Worm (Caenorhabditis elegans) whole organism, L1 larva: Measurements from ENCODE around the gene F56D2.8.
A peak's percentile ranks its signal among the peaks of the same experiment; 100 is the strongest.

ENCODE experiments used
- C04F5.9 ChIP-seq: sonication (generic microtip); optimal IDR thresholded peaks from 2 replicates; lab custom pipeline; 2016; ENCODE audit warnings: missing genetic modification characterization, missing compliant biosample characterization
- C34B4.2 ChIP-seq: sonication (generic microtip); optimal IDR thresholded peaks from 2 replicates; lab custom pipeline; 2017; ENCODE audit warnings: mild to moderate bottlenecking, missing genetic modification characterization, missing compliant biosample characterization
- F16B12.6 ChIP-seq: fragments of 150-350 bp; optimal IDR thresholded peaks from 2 replicates; lab custom pipeline; 2014; ENCODE audit warnings: missing biosample characterization, missing genetic modification characterization
- Y116A8C.19 ChIP-seq: sonication (generic microtip); optimal IDR thresholded peaks from 2 replicates; lab custom pipeline; 2016; ENCODE audit warnings: missing compliant biosample characterization, missing genetic modification characterization, borderline replicate concordance
- alr-1 ChIP-seq: fragments of 200-800 bp; sonication (Bioruptor generic); optimal IDR thresholded peaks from 2 replicates; lab custom pipeline; 2018; ENCODE audit warnings: borderline replicate concordance, mild to moderate bottlenecking, missing genetic modification characterization, missing compliant biosample characterization
- aly-2 ChIP-seq: fragments of 150-350 bp; optimal IDR thresholded peaks from 2 replicates; lab custom pipeline; 2014; ENCODE audit warnings: missing biosample characterization, missing genetic modification characterization
- blmp-1 ChIP-seq: fragments of 150-350 bp; optimal IDR thresholded peaks from 2 replicates; lab custom pipeline; 2014; ENCODE audit warnings: missing biosample characterization, missing genetic modification characterization
- ceh-82 ChIP-seq, 3 experiments: fragments of 150-350 bp in 1 of 3; sonication (generic microtip) in 2 of 3; optimal IDR thresholded peaks; 2 replicates each; lab custom pipeline; 2014 to 2017; ENCODE audit warnings: missing biosample characterization in 3 of 3, missing genetic modification characterization in 3 of 3
- ceh-88 ChIP-seq: fragments of 200-800 bp; sonication (Bioruptor generic); IDR thresholded peaks from 2 replicates; pipeline ENCODE4 v1.3.6; 2022; ENCODE audit warnings: missing genetic modification characterization, missing compliant biosample characterization
- ces-1 ChIP-seq: fragments of 150-350 bp; optimal IDR thresholded peaks from 2 replicates; lab custom pipeline; 2014; ENCODE audit warnings: missing biosample characterization, missing genetic modification reagents, missing genetic modification characterization
- dpl-1 ChIP-seq, 3 experiments: fragments of 150-350 bp in 2 of 3; sonication (generic microtip) in 1 of 3; optimal IDR thresholded peaks; 2 replicates each; lab custom pipeline; 2014 to 2017; ENCODE audit warnings: missing biosample characterization in 3 of 3, missing genetic modification characterization in 3 of 3, missing genetic modification reagents in 3 of 3
- efl-1 ChIP-seq, 4 experiments: fragments of 150-350 bp; optimal IDR thresholded peaks in 3 of 4; peaks in 1 of 4; 1 replicate in 1 of 4; 2 replicates in 3 of 4; lab custom pipeline; 2014; ENCODE audit warnings: missing biosample characterization in 2 of 4, missing genetic modification characterization in 2 of 4, missing genetic modification reagents in 2 of 4
- elt-3 ChIP-seq, 6 experiments: fragments of 150-350 bp in 1 of 6; sonication (generic microtip); optimal IDR thresholded peaks; 2 replicates each; lab custom pipeline; 2017 to 2018; ENCODE audit warnings: missing biosample characterization in 6 of 6, missing genetic modification characterization in 6 of 6, inconsistent platforms in 1 of 6
- fkh-4 ChIP-seq: sonication (generic microtip); optimal IDR thresholded peaks from 2 replicates; lab custom pipeline; 2016; ENCODE audit warnings: missing compliant biosample characterization, missing genetic modification characterization, borderline replicate concordance
- fkh-8 ChIP-seq: sonication (generic microtip); optimal IDR thresholded peaks from 2 replicates; lab custom pipeline; 2016; ENCODE audit warnings: mild to moderate bottlenecking, missing genetic modification characterization, missing compliant biosample characterization
- hlh-4 ChIP-seq: sonication (generic microtip); optimal IDR thresholded peaks from 2 replicates; lab custom pipeline; 2016; ENCODE audit warnings: mild to moderate bottlenecking, missing genetic modification characterization, missing compliant biosample characterization
- isw-1 ChIP-seq: fragments of 200-800 bp; sonication (Bioruptor generic); IDR thresholded peaks from 2 replicates; pipeline ENCODE4 v1.3.6; 2022; ENCODE audit warnings: missing genetic modification characterization, missing compliant biosample characterization
- jun-1 ChIP-seq: fragments of 150-350 bp; optimal IDR thresholded peaks from 2 replicates; lab custom pipeline; 2014; ENCODE audit warnings: missing biosample characterization, missing genetic modification reagents, missing genetic modification characterization
- lin-35 ChIP-seq, 2 experiments: fragments of 150-350 bp; optimal IDR thresholded peaks; 2 replicates each; lab custom pipeline; 2014; ENCODE audit warnings: missing biosample characterization in 2 of 2, missing genetic modification characterization in 2 of 2, missing genetic modification reagents in 2 of 2
- lin-39 ChIP-seq: fragments of 150-350 bp; optimal IDR thresholded peaks from 2 replicates; lab custom pipeline; 2014; ENCODE audit warnings: missing biosample characterization, missing genetic modification reagents, missing genetic modification characterization
- lir-3 ChIP-seq: sonication (generic microtip); optimal IDR thresholded peaks from 2 replicates; lab custom pipeline; 2016; ENCODE audit warnings: mild to moderate bottlenecking, missing genetic modification characterization, moderate library complexity, missing compliant biosample characterization; ENCODE audit not compliant: poor library complexity
- lsy-2 ChIP-seq, 2 experiments: fragments of 150-350 bp; optimal IDR thresholded peaks; 2 replicates each; lab custom pipeline; 2014; ENCODE audit warnings: missing biosample characterization in 2 of 2, missing genetic modification characterization in 2 of 2
- nhr-11 ChIP-seq: fragments of 150-350 bp; optimal IDR thresholded peaks from 2 replicates; lab custom pipeline; 2014; ENCODE audit warnings: missing biosample characterization, missing genetic modification characterization
- nhr-19 ChIP-seq: fragments of 200-800 bp; sonication (Bioruptor generic); conservative IDR thresholded peaks from 2 replicates; pipeline ENCODE4 v1.3.6; 2022; ENCODE audit warnings: missing genetic modification characterization, missing compliant biosample characterization
- nhr-237 ChIP-seq: fragments of 150-350 bp; optimal IDR thresholded peaks from 2 replicates; lab custom pipeline; 2014; ENCODE audit warnings: missing biosample characterization, missing genetic modification characterization
- nhr-28 ChIP-seq: fragments of 150-350 bp; optimal IDR thresholded peaks from 2 replicates; lab custom pipeline; 2014; ENCODE audit warnings: missing biosample characterization, missing genetic modification characterization
- nhr-84 ChIP-seq: sonication (generic microtip); optimal IDR thresholded peaks from 2 replicates; lab custom pipeline; 2017; ENCODE audit warnings: missing biosample characterization, missing genetic modification characterization
- nhr-85 ChIP-seq: sonication (generic microtip); peaks from one replicate; lab custom pipeline; 2016; ENCODE audit warnings: missing genetic modification characterization, inconsistent platforms, missing compliant biosample characterization
- nhr-90 ChIP-seq: sonication (generic microtip); optimal IDR thresholded peaks from 2 replicates; lab custom pipeline; 2016; ENCODE audit warnings: mild to moderate bottlenecking, missing genetic modification characterization, missing compliant biosample characterization; ENCODE audit not compliant: poor library complexity
- pqm-1 ChIP-seq: sonication (generic microtip); optimal IDR thresholded peaks from 3 replicates; lab custom pipeline; 2017; ENCODE audit warnings: missing biosample characterization, missing genetic modification characterization
- snpc-4 ChIP-seq: fragments of 150-350 bp; optimal IDR thresholded peaks from 2 replicates; lab custom pipeline; 2014; ENCODE audit warnings: missing biosample characterization, missing genetic modification characterization
- sox-4 ChIP-seq: sonication (generic microtip); optimal IDR thresholded peaks from 2 replicates; lab custom pipeline; 2016; ENCODE audit warnings: missing genetic modification characterization, missing compliant biosample characterization
- sup-37 ChIP-seq: fragments of 200-800 bp; sonication (Bioruptor generic); optimal IDR thresholded peaks from 2 replicates; lab custom pipeline; 2018; ENCODE audit warnings: mild to moderate bottlenecking, missing genetic modification characterization, missing compliant biosample characterization
- swsn-7 ChIP-seq: sonication (generic microtip); optimal IDR thresholded peaks from 2 replicates; lab custom pipeline; 2016; ENCODE audit warnings: missing genetic modification characterization, missing compliant biosample characterization
- tlp-1 ChIP-seq: fragments of 150-350 bp; optimal IDR thresholded peaks from 2 replicates; lab custom pipeline; 2014; ENCODE audit warnings: missing biosample characterization, missing genetic modification characterization
- unc-130 ChIP-seq: fragments of 150-350 bp; optimal IDR thresholded peaks from 2 replicates; lab custom pipeline; 2017; ENCODE audit warnings: missing biosample characterization, missing genetic modification characterization, inconsistent platforms
- unc-30 ChIP-seq: sonication (generic microtip); optimal IDR thresholded peaks from 2 replicates; lab custom pipeline; 2017; ENCODE audit warnings: missing biosample characterization, missing genetic modification characterization
- unc-62 ChIP-seq: fragments of 150-350 bp; optimal IDR thresholded peaks from 2 replicates; lab custom pipeline; 2014; ENCODE audit warnings: missing biosample characterization, missing genetic modification reagents, missing genetic modification characterization
- unc-98 ChIP-seq: fragments of 200-800 bp; sonication (Bioruptor generic); IDR thresholded peaks from 2 replicates; pipeline ENCODE4 v1.3.6; 2022; ENCODE audit warnings: missing genetic modification characterization, missing compliant biosample characterization
- vab-15 ChIP-seq: sonication (generic microtip); optimal IDR thresholded peaks from 2 replicates; lab custom pipeline; 2017; ENCODE audit warnings: missing genotype, mild to moderate bottlenecking, missing genetic modification characterization, missing compliant biosample characterization
- xbp-1 ChIP-seq: sonication (generic microtip); optimal IDR thresholded peaks from 2 replicates; lab custom pipeline; 2016; ENCODE audit warnings: missing genetic modification characterization, missing compliant biosample characterization
- zag-1 ChIP-seq: fragments of 150-350 bp; optimal IDR thresholded peaks from 2 replicates; lab custom pipeline; 2014; ENCODE audit warnings: missing biosample characterization, missing genetic modification characterization
- zip-4 ChIP-seq: fragments of 200-800 bp; sonication (Bioruptor generic); optimal IDR thresholded peaks from 2 replicates; lab custom pipeline; 2018; ENCODE audit warnings: mild to moderate bottlenecking, missing genetic modification characterization, moderate library complexity, missing compliant biosample characterization
- ztf-11 ChIP-seq, 2 experiments: sonication (generic microtip); optimal IDR thresholded peaks; 2 replicates each; lab custom pipeline; 2016 to 2017; ENCODE audit warnings: missing genetic modification characterization in 2 of 2, missing biosample characterization in 1 of 2, missing compliant biosample characterization in 1 of 2
- ztf-4 ChIP-seq: fragments of 150-350 bp; optimal IDR thresholded peaks from 2 replicates; lab custom pipeline; 2014; ENCODE audit warnings: missing biosample characterization, missing genetic modification characterization

The F56D2.8 gene

ce11 chrIII:5591668-5592149 lies 9.0 kb upstream of the F56D2.8 start, which contains the start of the genes ddx-15 and ucr-1 (continued):
- TF ChIP-seq fkh-4 (tag; lab: Kevin White, UChicago) (no peak), Y116A8C.19 (tag; lab: Kevin White, UChicago) (no peak), nhr-28 (no peak), swsn-7 (peak; percentile 66), fkh-8 (peak; percentile 72), lsy-2 (tag; optimal IDR thresholded peaks at IDR 0.05; lab: Kevin White, UChicago) (peak; percentile 85), sox-4 (tag; lab: Kevin White, UChicago) (no peak), xbp-1 (peak; percentile 73), ztf-11 (tag; optimal IDR thresholded peaks at IDR 0.05; lab: Kevin White, UChicago) (no peak), ces-1 (no peak), zip-4 (GFP tag; lab: Kevin White, UChicago) (no peak), nhr-11 (no peak), isw-1 (peak; percentile 76), F16B12.6 (tag; lab: Kevin White, UChicago) (peak; percentile 14), vab-15 (tag; lab: Kevin White, UChicago) (peak; percentile 17), tlp-1 (tag; lab: Kevin White, UChicago) (no peak), nhr-84 (tag; lab: Kevin White, UChicago) (no peak), nhr-19 (GFP tag; lab: Robert Waterston, UW) (peak; percentile 65), aly-2 (no peak), sup-37 (GFP tag; lab: Kevin White, UChicago) (no peak), ceh-82 (tag; optimal IDR thresholded peaks at IDR 0.05; lab: Kevin White, UChicago) (peak; percentile 1 to 79 (median 37)), efl-1 (optimal IDR thresholded peaks at IDR 0.05; lab: Kevin White, UChicago) (peak; percentile 81 to 83), efl-1 (GFP tag; optimal IDR thresholded peaks at IDR 0.05 in 1 of 2; lab: Kevin White, UChicago) (peak; percentile 76 to 97), C04F5.9 (tag; lab: Kevin White, UChicago) (peak; percentile 0), lin-39 (tag; lab: Kevin White, UChicago) (no peak), zag-1 (tag; lab: Kevin White, UChicago) (no peak), alr-1 (tag; lab: Kevin White, UChicago) (no peak), unc-130 (tag; lab: Kevin White, UChicago) (peak; percentile 78), C34B4.2 (no peak), nhr-237 (tag; lab: Kevin White, UChicago) (no peak), nhr-85 (peak; percentile 73), dpl-1 (GFP tag; optimal IDR thresholded peaks at IDR 0.05; lab: Kevin White, UChicago) (peak; percentile 69 to 78 (median 72)), snpc-4 (tag; lab: Kevin White, UChicago) (peak; percentile 32), unc-98 (GFP tag; lab: Robert Waterston, UW) (no peak), ztf-4 (tag; lab: Kevin White, UChicago) (no peak), elt-3 (tag; optimal IDR thresholded peaks at IDR 0.05; lab: Kevin White, UChicago) (no peak), ceh-88 (GFP tag; lab: Robert Waterston, UW) (no peak; the same call in 1 of the 2 replicates), lir-3 (tag; lab: Kevin White, UChicago) (peak; percentile 39), lin-35 (GFP tag; optimal IDR thresholded peaks at IDR 0.05; lab: Kevin White, UChicago) (peak; percentile 82 to 85), pqm-1 (tag; lab: Kevin White, UChicago) (no peak), hlh-4 (tag; lab: Kevin White, UChicago) (no peak), blmp-1 (tag; lab: Kevin White, UChicago) (no peak), nhr-90 (peak; percentile 34), unc-62 (GFP tag; lab: Kevin White, UChicago) (no peak), unc-30 (tag; lab: Kevin White, UChicago) (no peak), jun-1 (tag; lab: Kevin White, UChicago) (peak; percentile 22)
